Fruit fly (Drosophila melanogaster): ENCODE data around the gene Xrp1.

Xrp1 gene

DNA sequence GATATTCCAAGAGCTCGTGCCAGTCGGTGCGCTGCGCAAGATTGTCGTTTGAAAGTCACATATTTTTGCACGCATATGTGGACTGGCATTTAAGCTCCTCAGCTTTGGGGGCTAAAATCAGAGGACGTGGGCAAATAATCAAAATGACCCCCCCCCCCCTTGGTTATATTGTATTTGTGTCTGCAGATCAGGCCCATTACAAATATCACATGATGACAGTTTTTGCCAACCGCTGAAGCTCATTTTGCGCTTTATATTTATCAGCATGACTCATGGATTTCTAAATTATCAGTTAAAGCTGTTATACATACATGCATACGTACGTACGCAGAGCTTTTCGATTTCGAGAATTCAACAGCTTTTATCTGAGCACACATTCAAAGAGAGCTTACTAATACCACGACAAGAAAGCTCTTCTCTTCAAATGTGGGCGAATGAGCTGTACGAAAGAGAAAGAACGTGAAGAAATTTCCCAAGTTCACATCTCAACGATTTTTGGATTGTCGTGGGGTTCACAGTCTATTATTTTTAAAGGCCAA, 2.0 kb downstream of the Xrp1 start (continued):
- TF ChIP-seq Hmr (GFP tag; optimal IDR thresholded peaks at IDR 0.05) (peak; percentile 43), Dek (tag; optimal IDR thresholded peaks at IDR 0.05) (peak; percentile 25), CG2120 (GFP tag; optimal IDR thresholded peaks at IDR 0.05) (peak; percentile 6), Nf-YC (tag; optimal IDR thresholded peaks at IDR 0.05) (peak; percentile 17), CG13296 (GFP tag; optimal IDR thresholded peaks at IDR 0.05) (peak; percentile 25), Bgb (GFP tag; IDR thresholded peaks at IDR 0.05; ENCODE audit: partially characterized antibody) (0 out of 2 replicates have a peak, but pooled peaks have one; percentile 7), Hey (tag; optimal IDR thresholded peaks at IDR 0.05) (peak; percentile 45), Hsf (GFP tag; optimal IDR thresholded peaks at IDR 0.05) (no peak), grau (tag; optimal IDR thresholded peaks at IDR 0.05) (peak; percentile 23), nau (GFP tag; optimal IDR thresholded peaks at IDR 0.05) (peak; percentile 9), Trl (optimal IDR thresholded peaks at IDR 0.05) (peak; percentile 58 to 69), Trl (GFP tag; optimal IDR thresholded peaks at IDR 0.05) (no peak), CG11456 (GFP tag; IDR thresholded peaks at IDR 0.05) (no peak), abd-A (tag; optimal IDR thresholded peaks at IDR 0.05) (peak; percentile 84), CG1233 (GFP tag; optimal IDR thresholded peaks at IDR 0.05) (no peak), insv (GFP tag; optimal IDR thresholded peaks at IDR 0.05) (no peak), scrt (GFP tag; optimal IDR thresholded peaks at IDR 0.05) (peak; percentile 14), Dad (GFP tag; optimal IDR thresholded peaks at IDR 0.05) (no peak), eve (GFP tag; optimal IDR thresholded peaks at IDR 0.05) (peak in 1 of 2 experiments; percentile 73), CG7987 (GFP tag; optimal IDR thresholded peaks at IDR 0.05) (peak; percentile 69), CG8478 (optimal IDR thresholded peaks at IDR 0.05) (no peak), ERR (GFP tag; optimal IDR thresholded peaks at IDR 0.05) (peak; percentile 68), Dll (GFP tag; IDR thresholded peaks at IDR 0.05; ENCODE audit: partially characterized antibody) (no peak), CG42726 (GFP tag; IDR thresholded peaks at IDR 0.05; ENCODE audit: partially characterized antibody) (no peak), CTCF (GFP tag; optimal IDR thresholded peaks at IDR 0.05) (peak; percentile 57), CkIIα-i1 (GFP tag; IDR thresholded peaks at IDR 0.05) (no peak), so (GFP tag; IDR thresholded peaks at IDR 0.05) (peak; percentile 14; the same call in 1 of the 3 replicates), lmd (GFP tag; IDR thresholded peaks at IDR 0.05) (no peak), CG13894 (tag; optimal IDR thresholded peaks at IDR 0.05) (peak; percentile 88), CG8290 (GFP tag; optimal IDR thresholded peaks at IDR 0.05) (no peak), CG8290 (tag; optimal IDR thresholded peaks at IDR 0.05) (peak in 1 of 2 experiments; percentile 25), Hr51 (GFP tag; optimal IDR thresholded peaks at IDR 0.05) (no peak), CG1529 (GFP tag; optimal IDR thresholded peaks at IDR 0.05) (no peak), BtbVII (GFP tag; optimal IDR thresholded peaks at IDR 0.05) (peak; percentile 27), cg (GFP tag; optimal IDR thresholded peaks at IDR 0.05) (peak; percentile 90), Med (GFP tag) (peak; percentile 60), lilli (GFP tag; optimal IDR thresholded peaks at IDR 0.05) (peak; percentile 28), caup (GFP tag; optimal IDR thresholded peaks at IDR 0.05; ENCODE audit: severe bottlenecking) (peak; percentile 45), sim (GFP tag; IDR thresholded peaks at IDR 0.05) (no peak), CG15269 (tag; optimal IDR thresholded peaks at IDR 0.05) (peak; percentile 44), vvl (GFP tag; IDR thresholded peaks at IDR 0.05) (peak; percentile 21; the same call in 1 of the 2 replicates), Sry-δ (GFP tag; optimal IDR thresholded peaks at IDR 0.05) (peak; percentile 2), Fer3 (tag; optimal IDR thresholded peaks at IDR 0.05) (peak; percentile 19), CG18599 (GFP tag; optimal IDR thresholded peaks at IDR 0.05) (peak; percentile 60), HHEX (GFP tag; optimal IDR thresholded peaks at IDR 0.05) (peak; percentile 32), CG9932 (GFP tag; IDR thresholded peaks at IDR 0.05) (peak; percentile 27; the same call in 1 of the 2 replicates), CG32767 (GFP tag; IDR thresholded peaks at IDR 0.05) (peak; percentile 42; the same call in 1 of the 2 replicates), HmgZ (tag; optimal IDR thresholded peaks at IDR 0.05) (peak; percentile 51), slbo (GFP tag; IDR thresholded peaks at IDR 0.05) (0 out of 2 replicates have a peak, but pooled peaks have one; percentile 15), B-H2 (GFP tag; optimal IDR thresholded peaks at IDR 0.05) (peak; percentile 57), Meics (GFP tag; optimal IDR thresholded peaks at IDR 0.05) (peak; percentile 17)

All from whole organism, embryonic.